Worm (Caenorhabditis elegans) whole organism, L4 larva: Measurements from ENCODE around the gene fbxc-43.

Source experiments
- dpl-1 ChIP-seq: fragments of 150-350 bp; optimal IDR thresholded peaks from 2 replicates; lab custom pipeline; 2014; ENCODE audit warnings: missing biosample characterization, missing genetic modification reagents, missing genetic modification characterization
- pha-4 ChIP-seq, 2 experiments: fragments of 150-350 bp in 1 of 2; fragments of 200-800 bp in 1 of 2; sonication (Bioruptor generic) in 1 of 2; IDR thresholded peaks in 1 of 2; optimal IDR thresholded peaks in 1 of 2; 2 replicates each; pipeline versions ENCODE4 v1.3.6 to Lab custom; 2014 to 2022; ENCODE audit warnings: missing genetic modification characterization in 2 of 2, missing genetic modification reagents in 2 of 2, missing biosample characterization in 1 of 2, missing compliant biosample characterization in 1 of 2
- pqm-1 ChIP-seq: sonication (generic microtip); optimal IDR thresholded peaks from 2 replicates; lab custom pipeline; 2017; ENCODE audit warnings: missing biosample characterization, missing genetic modification characterization

- no peak for TF ChIP-seq pqm-1
- peak; percentile 44; the same call in 1 of the 2 replicates for TF ChIP-seq pha-4 (GFP tag; IDR thresholded peaks at IDR 0.05; lab: Robert Waterston, UW)
- no peak for TF ChIP-seq pha-4 (tag; optimal IDR thresholded peaks at IDR 0.05; lab: Kevin White, UChicago)
- no peak for TF ChIP-seq dpl-1 (GFP tag; lab: Kevin White, UChicago)
Observed at ce11 chrII:4229106-4229708, 6.6 kb downstream of the fbxc-43 start, which contains the start of gene C16A11.3.
